Fruit fly (Drosophila melanogaster): ENCODE data around the gene Unc-115a.

The Unc-115a gene

DNA sequence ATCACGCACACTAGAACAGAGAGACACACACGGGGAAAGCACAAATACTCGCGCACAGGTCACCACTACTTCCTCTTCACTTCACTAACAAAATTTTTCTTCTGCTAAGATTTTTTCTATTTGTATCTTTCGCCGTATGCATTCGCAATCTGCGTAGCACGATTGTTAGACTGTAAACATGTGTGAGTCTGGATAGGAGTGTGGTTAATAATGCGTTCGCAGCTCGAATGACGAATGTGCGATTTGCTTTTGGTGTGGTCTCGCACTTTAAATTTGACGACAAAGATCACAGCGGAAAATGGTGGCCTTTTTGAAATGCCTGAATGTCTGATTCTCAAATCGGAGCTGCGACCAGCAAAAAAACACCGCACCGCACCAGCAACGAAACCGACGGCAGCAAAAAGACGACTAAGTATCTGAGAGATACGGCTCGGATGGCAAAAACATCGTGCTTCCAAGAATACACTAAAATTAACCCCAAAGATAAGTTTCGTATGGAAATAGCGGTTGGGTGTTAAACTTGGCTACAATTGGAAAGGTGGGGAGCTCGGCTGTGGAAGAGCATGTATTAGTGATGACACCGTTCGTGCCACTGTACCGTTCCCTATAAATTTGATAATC, at the start of gene Unc-115a:
TSS of gene Unc-115a (minus strand) at position 410 of the 621 bp plus-strand sequence.
- TF ChIP-seq CG8478 (optimal IDR thresholded peaks at IDR 0.05), result no peak
- no peak for TF ChIP-seq Dll (optimal IDR thresholded peaks at IDR 0.05)
- no peak for TF ChIP-seq pan (optimal IDR thresholded peaks at IDR 0.05)
- TF ChIP-seq usp (GFP tag; optimal IDR thresholded peaks at IDR 0.05), result no peak
- no peak for TF ChIP-seq EcR (GFP tag; optimal IDR thresholded peaks at IDR 0.05)
- no peak for TF ChIP-seq psq (optimal IDR thresholded peaks at IDR 0.05)

- TF ChIP-seq Dll (optimal IDR thresholded peaks at IDR 0.05), result no peak
- no peak for TF ChIP-seq usp (GFP tag; optimal IDR thresholded peaks at IDR 0.05)
- TF ChIP-seq psq (optimal IDR thresholded peaks at IDR 0.05), result no peak
- TF ChIP-seq CG8478 (optimal IDR thresholded peaks at IDR 0.05), result no peak
- no peak for TF ChIP-seq EcR (GFP tag; optimal IDR thresholded peaks at IDR 0.05)
- no peak for TF ChIP-seq pan (optimal IDR thresholded peaks at IDR 0.05)
Observed at dm6 chr3R:9754487-9754886, 49.3 kb upstream of the Unc-115a start, which contains the start of gene Tti1. TSS of gene Tti1 (minus strand) at chr3R:9754686.

DNA sequence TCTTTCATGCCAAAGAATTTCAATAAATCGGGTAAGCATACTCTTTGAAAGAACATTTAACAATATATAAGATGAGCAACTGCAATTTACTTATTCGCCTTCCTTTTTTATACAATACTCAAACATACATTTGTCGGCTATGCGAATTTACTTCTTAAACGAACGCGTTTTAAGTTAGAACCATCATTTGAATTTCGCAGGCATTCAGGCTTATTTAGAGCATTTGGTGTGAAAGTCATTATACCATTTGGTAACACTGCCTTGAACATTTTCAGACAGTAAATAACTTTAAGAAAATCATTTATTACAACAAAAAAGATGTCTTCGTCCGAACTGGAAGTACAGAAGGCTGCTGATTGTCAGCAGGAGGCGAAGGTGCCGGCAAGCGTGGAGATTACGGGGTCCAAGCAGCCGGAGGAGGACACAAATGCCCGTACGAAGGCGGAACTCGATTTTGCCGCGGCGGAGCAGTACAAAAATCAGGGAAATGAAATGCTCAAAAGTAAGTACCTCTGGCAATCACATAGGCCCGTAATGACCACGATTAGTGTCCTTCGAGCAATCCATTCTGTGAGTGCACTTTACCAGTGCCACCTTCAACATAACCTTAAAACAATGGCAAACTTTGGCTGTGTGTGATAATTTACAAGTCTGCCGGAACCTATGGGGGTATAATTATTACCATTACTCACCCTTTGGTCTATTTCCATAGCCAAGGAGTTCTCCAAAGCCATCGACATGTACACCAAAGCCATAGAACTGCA, 42.9 kb upstream of the Unc-115a start:
- TF ChIP-seq pan (optimal IDR thresholded peaks at IDR 0.05) (no peak), usp (GFP tag; optimal IDR thresholded peaks at IDR 0.05) (no peak)

DNA sequence ATGACTTTTGCATAAGTTTGCCTTT, 42.5 kb upstream of the Unc-115a start, which contains the start of gene PpD3:
TSS of gene PpD3 (plus strand) at position 1 of the 25 bp plus-strand sequence.
- TF ChIP-seq usp (GFP tag; optimal IDR thresholded peaks at IDR 0.05), result no peak
- no peak for TF ChIP-seq EcR (GFP tag; optimal IDR thresholded peaks at IDR 0.05)
- no peak for TF ChIP-seq CG8478 (optimal IDR thresholded peaks at IDR 0.05)
- TF ChIP-seq psq (optimal IDR thresholded peaks at IDR 0.05), result no peak
- no peak for TF ChIP-seq pan (optimal IDR thresholded peaks at IDR 0.05)
- TF ChIP-seq Dll (optimal IDR thresholded peaks at IDR 0.05), result no peak

dm6 chr3R:9747272-9747874, 42.2 kb upstream of the Unc-115a start, which contains the start of gene CG12948:
TSS of gene CG12948 (minus strand) at chr3R:9747744.
- no peak for TF ChIP-seq pan (optimal IDR thresholded peaks at IDR 0.05)
- peak in 1 of 2 experiments; percentile 4 for TF ChIP-seq EcR (GFP tag; optimal IDR thresholded peaks at IDR 0.05)

- TF ChIP-seq CG8478 (optimal IDR thresholded peaks at IDR 0.05) (no peak), usp (GFP tag; optimal IDR thresholded peaks at IDR 0.05) (no peak), EcR (GFP tag; optimal IDR thresholded peaks at IDR 0.05) (no peak), psq (optimal IDR thresholded peaks at IDR 0.05) (no peak), pan (optimal IDR thresholded peaks at IDR 0.05) (no peak), Dll (optimal IDR thresholded peaks at IDR 0.05) (no peak)
Observed at dm6 chr3R:9746267-9746666, 41.0 kb upstream of the Unc-115a start, which contains the start of gene CG34409. TSS of gene CG34409 (minus strand) at chr3R:9746367.

DNA sequence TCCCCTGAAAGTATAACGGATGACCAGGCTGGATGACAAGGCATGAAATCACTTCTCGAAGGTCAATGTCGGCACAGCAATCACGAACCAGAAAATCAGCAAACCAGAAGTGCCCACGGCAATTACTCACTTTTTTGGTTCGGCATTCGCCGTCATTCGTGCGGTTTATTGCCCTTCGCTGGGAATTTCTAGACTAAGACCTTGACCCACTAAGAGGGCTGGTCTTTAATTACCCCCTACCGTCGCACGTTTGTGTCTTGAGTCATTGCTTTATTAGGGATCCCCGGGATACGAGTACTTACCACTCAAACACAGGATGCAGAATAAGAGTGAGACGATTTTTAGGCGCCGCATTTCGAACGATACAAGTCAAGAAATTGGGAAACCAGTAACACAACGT, 40.2 kb upstream of the Unc-115a start:
- no peak for TF ChIP-seq CG8478 (optimal IDR thresholded peaks at IDR 0.05)
- TF ChIP-seq pan (optimal IDR thresholded peaks at IDR 0.05), result no peak

DNA sequence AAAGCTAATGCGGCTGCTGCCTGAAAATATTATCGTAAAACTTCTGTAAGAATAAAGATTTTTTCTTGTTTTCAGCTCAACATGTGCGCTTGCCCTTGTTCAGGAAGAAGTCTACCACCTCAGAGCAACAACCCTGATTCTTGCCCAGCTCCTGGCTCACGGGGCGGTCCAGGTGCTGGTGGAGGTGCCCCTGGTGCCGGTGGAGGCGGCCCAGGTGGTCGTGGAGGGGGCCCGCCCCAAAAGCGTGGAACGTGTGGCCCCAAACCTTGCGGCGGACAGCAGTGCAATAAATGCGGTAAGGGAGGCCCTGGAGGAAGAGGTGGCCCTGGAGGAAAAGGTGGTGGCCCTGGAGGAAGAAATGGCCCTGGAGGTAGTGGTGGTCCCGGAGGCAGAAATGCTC, 38.8 kb upstream of the Unc-115a start:
- TF ChIP-seq CG8478 (optimal IDR thresholded peaks at IDR 0.05) (no peak), usp (GFP tag; optimal IDR thresholded peaks at IDR 0.05) (no peak), pan (optimal IDR thresholded peaks at IDR 0.05) (no peak), psq (optimal IDR thresholded peaks at IDR 0.05) (no peak), Dll (optimal IDR thresholded peaks at IDR 0.05) (no peak), EcR (GFP tag; optimal IDR thresholded peaks at IDR 0.05) (no peak)

DNA sequence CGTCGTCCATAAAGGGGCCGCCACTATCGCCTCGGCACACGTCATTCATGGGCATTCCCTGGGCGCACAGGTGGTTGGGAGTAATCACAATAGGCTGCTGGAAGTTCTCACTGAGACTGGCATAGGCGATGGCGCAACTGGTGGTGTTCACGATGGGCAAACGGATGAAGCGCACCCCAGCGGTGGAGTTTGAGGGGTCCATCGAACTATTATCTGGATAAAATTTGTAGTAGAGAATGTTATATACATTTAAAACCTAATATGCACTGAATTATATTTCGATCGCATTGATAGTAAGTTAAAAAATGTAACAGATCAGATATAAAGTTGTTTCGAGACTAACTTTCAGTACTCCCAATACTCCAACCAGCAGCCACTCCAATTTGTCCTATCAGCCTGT, 38.0 kb upstream of the Unc-115a start, which contains the start of gene CG31415:
TSS of gene CG31415 (plus strand) at position 301 of the 400 bp plus-strand sequence.
- TF ChIP-seq pan (optimal IDR thresholded peaks at IDR 0.05) (no peak), psq (optimal IDR thresholded peaks at IDR 0.05) (no peak), EcR (GFP tag; optimal IDR thresholded peaks at IDR 0.05) (no peak), CG8478 (optimal IDR thresholded peaks at IDR 0.05) (no peak), Dll (optimal IDR thresholded peaks at IDR 0.05) (no peak)

DNA sequence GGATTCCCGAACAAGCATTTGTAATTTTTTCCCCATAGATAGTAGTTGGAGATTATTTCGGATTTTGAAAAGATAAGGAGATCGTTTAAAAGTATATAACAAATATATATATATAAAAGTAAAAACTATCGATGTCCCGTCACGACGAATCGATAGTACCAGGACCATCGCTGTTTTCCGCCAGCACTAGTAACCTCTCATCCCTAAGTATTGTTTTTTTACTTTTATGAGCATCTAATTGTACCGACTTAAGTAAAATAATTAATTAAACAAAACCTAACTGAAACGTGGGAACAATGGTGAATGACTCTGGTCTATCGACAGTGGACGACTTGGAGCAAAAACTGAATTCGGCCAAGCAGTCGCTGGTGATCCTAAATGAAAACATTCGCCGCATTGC, 35.5 kb upstream of the Unc-115a start, which contains the start of gene Pnn:
TSS of gene Pnn (plus strand) at position 187 of the 400 bp plus-strand sequence.
- TF ChIP-seq pan (optimal IDR thresholded peaks at IDR 0.05) (no peak), psq (optimal IDR thresholded peaks at IDR 0.05) (no peak), usp (GFP tag; optimal IDR thresholded peaks at IDR 0.05) (no peak), EcR (GFP tag; optimal IDR thresholded peaks at IDR 0.05) (no peak), Dll (optimal IDR thresholded peaks at IDR 0.05) (no peak), CG8478 (optimal IDR thresholded peaks at IDR 0.05) (no peak)

DNA sequence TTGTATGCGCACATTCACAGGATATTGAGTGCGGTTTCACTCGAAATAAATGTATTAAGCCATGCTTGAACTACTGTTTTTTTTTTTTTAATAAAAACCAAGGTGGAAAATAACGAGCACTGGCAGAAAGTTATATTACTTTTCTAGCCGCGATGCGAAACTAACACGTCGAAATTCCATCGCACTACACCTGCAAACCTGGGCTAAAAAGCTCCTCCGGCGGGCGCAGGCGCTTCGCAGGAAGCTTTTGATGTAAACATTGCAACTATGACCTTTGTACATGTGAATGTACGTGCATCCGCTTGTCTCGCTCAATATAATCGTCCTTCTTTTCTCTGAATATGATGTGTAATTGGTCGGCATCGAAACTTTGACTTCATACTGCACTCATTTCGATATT, 34.6 kb upstream of the Unc-115a start, which contains the start of gene side-VII:
TSS of gene side-VII (minus strand) at position 187 of the 400 bp plus-strand sequence.
- TF ChIP-seq Dll (optimal IDR thresholded peaks at IDR 0.05) (no peak), pan (optimal IDR thresholded peaks at IDR 0.05) (no peak), EcR (GFP tag; optimal IDR thresholded peaks at IDR 0.05) (no peak), usp (GFP tag; optimal IDR thresholded peaks at IDR 0.05) (no peak), CG8478 (optimal IDR thresholded peaks at IDR 0.05) (no peak), psq (optimal IDR thresholded peaks at IDR 0.05) (no peak)

dm6 chr3R:9735151-9735550, 29.9 kb upstream of the Unc-115a start:
- TF ChIP-seq usp (GFP tag; optimal IDR thresholded peaks at IDR 0.05) (no peak), Dll (optimal IDR thresholded peaks at IDR 0.05) (no peak), CG8478 (optimal IDR thresholded peaks at IDR 0.05) (no peak), EcR (GFP tag; optimal IDR thresholded peaks at IDR 0.05) (no peak), pan (optimal IDR thresholded peaks at IDR 0.05) (no peak), psq (optimal IDR thresholded peaks at IDR 0.05) (no peak)
